Worm (Caenorhabditis elegans) whole organism, L4/young adult: Measurements from ENCODE around the gene ndab-2.

Source experiments
- W03F9.2 ChIP-seq: fragments of 150-350 bp; optimal IDR thresholded peaks from 2 replicates; lab custom pipeline; 2014; ENCODE audit warnings: missing biosample characterization, missing genetic modification characterization
- dao-5 ChIP-seq: sonication (generic microtip); optimal IDR thresholded peaks from 2 replicates; lab custom pipeline; 2016; ENCODE audit warnings: missing genotype, missing genetic modification characterization, moderate library complexity, missing compliant biosample characterization
- him-1 ChIP-seq: sonication (generic microtip); optimal IDR thresholded peaks from 2 replicates; lab custom pipeline; 2016; ENCODE audit warnings: missing genotype, missing genetic modification reagents, missing genetic modification characterization, missing compliant biosample characterization

The ndab-2 gene

ce11 chrIII:7207903-7208497 is 27.4 kb downstream of the ndab-2 start, which contains the start of gene rpl-6:
Gene rpl-6 (plus strand): TSS chrIII:7208447.
- TF ChIP-seq dao-5 (tag; lab: Kevin White, UChicago) (no peak), W03F9.2 (tag; lab: Kevin White, UChicago) (peak; percentile 93)

- no peak for TF ChIP-seq W03F9.2 (tag; lab: Kevin White, UChicago)
- TF ChIP-seq dao-5 (tag; lab: Kevin White, UChicago), result no peak
- TF ChIP-seq him-1, result no peak
These were observed 29.2 kb downstream of the ndab-2 start, which contains the start of gene R151.2 for ce11 chrIII:7209721-7210120. Gene R151.2 (plus strand): TSS chrIII:7209967.

- TF ChIP-seq dao-5 (tag; lab: Kevin White, UChicago) (no peak), W03F9.2 (tag; lab: Kevin White, UChicago) (no peak), him-1 (no peak)
These were observed 29.9 kb downstream of the ndab-2 start for ce11 chrIII:7210486-7210885.

- TF ChIP-seq W03F9.2 (tag; lab: Kevin White, UChicago) (no peak), him-1 (no peak), dao-5 (tag; lab: Kevin White, UChicago) (no peak)
These were observed 31.5 kb downstream of the ndab-2 start for ce11 chrIII:7212028-7212427.

- TF ChIP-seq him-1 (no peak), W03F9.2 (tag; lab: Kevin White, UChicago) (no peak), dao-5 (tag; lab: Kevin White, UChicago) (no peak)
These were observed 35.0 kb downstream of the ndab-2 start for ce11 chrIII:7215532-7215931.

- TF ChIP-seq dao-5 (tag; lab: Kevin White, UChicago) (no peak), W03F9.2 (tag; lab: Kevin White, UChicago) (no peak), him-1 (no peak)
These were observed 35.7 kb downstream of the ndab-2 start, which contains the start of gene R151.1 for ce11 chrIII:7216226-7216625. Gene R151.1 (plus strand): TSS chrIII:7216526.

- no peak for TF ChIP-seq dao-5 (tag; lab: Kevin White, UChicago)
- no peak for TF ChIP-seq him-1
- TF ChIP-seq W03F9.2 (tag; lab: Kevin White, UChicago), result no peak
These were observed 36.5 kb downstream of the ndab-2 start for ce11 chrIII:7216924-7217521.

- no peak for TF ChIP-seq W03F9.2 (tag; lab: Kevin White, UChicago)
- no peak for TF ChIP-seq dao-5 (tag; lab: Kevin White, UChicago)
- TF ChIP-seq him-1, result no peak
These were observed 40.6 kb downstream of the ndab-2 start for ce11 chrIII:7221103-7221502.

- TF ChIP-seq him-1 (no peak), dao-5 (tag; lab: Kevin White, UChicago) (no peak), W03F9.2 (tag; lab: Kevin White, UChicago) (no peak)
These were observed 42.5 kb downstream of the ndab-2 start, which contains the start of gene der-2 for ce11 chrIII:7223029-7223428. Gene der-2 (minus strand): TSS chrIII:7223129.

ce11 chrIII:7226607-7227006 is 46.1 kb downstream of the ndab-2 start, which contains the start of gene hsp-75:
Gene hsp-75 (minus strand): TSS chrIII:7226707.
- TF ChIP-seq him-1, result no peak
- TF ChIP-seq W03F9.2 (tag; lab: Kevin White, UChicago), result no peak
- TF ChIP-seq dao-5 (tag; lab: Kevin White, UChicago), result no peak

- no peak for TF ChIP-seq dao-5 (tag; lab: Kevin White, UChicago)
- TF ChIP-seq W03F9.2 (tag; lab: Kevin White, UChicago), result no peak
- TF ChIP-seq him-1, result no peak
These were observed 49.1 kb downstream of the ndab-2 start, which contains the start of gene R151.8 for ce11 chrIII:7229687-7230086. Gene R151.8 (minus strand): TSS chrIII:7229787.

ce11 chrIII:7230841-7231240 is 50.3 kb downstream of the ndab-2 start, which contains the start of gene R151.10:
Gene R151.10 (minus strand): TSS chrIII:7230941.
- TF ChIP-seq W03F9.2 (tag; lab: Kevin White, UChicago) (no peak), him-1 (no peak), dao-5 (tag; lab: Kevin White, UChicago) (no peak)
